Worm (Caenorhabditis elegans) whole organism, L1 larva: ENCODE measurements around the gene alx-1.

Source experiments
- C34B4.2 ChIP-seq: sonication (generic microtip); optimal IDR thresholded peaks from 2 replicates; lab custom pipeline; 2017; ENCODE audit warnings: mild to moderate bottlenecking, missing genetic modification characterization, missing compliant biosample characterization
- Y116A8C.19 ChIP-seq: sonication (generic microtip); optimal IDR thresholded peaks from 2 replicates; lab custom pipeline; 2016; ENCODE audit warnings: missing compliant biosample characterization, missing genetic modification characterization, borderline replicate concordance
- aha-1 ChIP-seq: fragments of 150-350 bp; optimal IDR thresholded peaks from 2 replicates; lab custom pipeline; 2014; ENCODE audit warnings: missing biosample characterization, missing genetic modification characterization
- ama-1 ChIP-seq: fragments of 150-350 bp; optimal IDR thresholded peaks from 2 replicates; lab custom pipeline; 2014
- blmp-1 ChIP-seq: fragments of 150-350 bp; optimal IDR thresholded peaks from 2 replicates; lab custom pipeline; 2014; ENCODE audit warnings: missing biosample characterization, missing genetic modification characterization
- ceh-8 ChIP-seq: fragments of 200-800 bp; sonication (Bioruptor generic); optimal IDR thresholded peaks from 2 replicates; lab custom pipeline; 2018; ENCODE audit warnings: mild to moderate bottlenecking, missing genetic modification characterization, moderate library complexity, missing compliant biosample characterization
- ceh-82 ChIP-seq, 3 experiments: fragments of 150-350 bp in 1 of 3; sonication (generic microtip) in 2 of 3; optimal IDR thresholded peaks; 2 replicates each; lab custom pipeline; 2014 to 2017; ENCODE audit warnings: missing biosample characterization in 3 of 3, missing genetic modification characterization in 3 of 3
- ceh-88 ChIP-seq: fragments of 200-800 bp; sonication (Bioruptor generic); IDR thresholded peaks from 2 replicates; pipeline ENCODE4 v1.3.6; 2022; ENCODE audit warnings: missing genetic modification characterization, missing compliant biosample characterization
- efl-1 ChIP-seq, 4 experiments: fragments of 150-350 bp; optimal IDR thresholded peaks in 3 of 4; peaks in 1 of 4; 1 replicate in 1 of 4; 2 replicates in 3 of 4; lab custom pipeline; 2014; ENCODE audit warnings: missing biosample characterization in 2 of 4, missing genetic modification characterization in 2 of 4, missing genetic modification reagents in 2 of 4
- egl-13 ChIP-seq: sonication (generic microtip); optimal IDR thresholded peaks from 2 replicates; lab custom pipeline; 2016; ENCODE audit warnings: missing genotype, missing genetic modification reagents, missing genetic modification characterization, missing compliant biosample characterization
- fkh-10 ChIP-seq: sonication (generic microtip); optimal IDR thresholded peaks from 2 replicates; lab custom pipeline; 2017; ENCODE audit warnings: missing biosample characterization, missing genetic modification reagents, missing genetic modification characterization
- fkh-4 ChIP-seq: sonication (generic microtip); optimal IDR thresholded peaks from 2 replicates; lab custom pipeline; 2016; ENCODE audit warnings: missing compliant biosample characterization, missing genetic modification characterization, borderline replicate concordance
- fkh-8 ChIP-seq: sonication (generic microtip); optimal IDR thresholded peaks from 2 replicates; lab custom pipeline; 2016; ENCODE audit warnings: mild to moderate bottlenecking, missing genetic modification characterization, missing compliant biosample characterization
- hlh-17 ChIP-seq: fragments of 200-800 bp; sonication (Bioruptor generic); optimal IDR thresholded peaks from 2 replicates; lab custom pipeline; 2018; ENCODE audit warnings: missing genetic modification characterization, mild to moderate bottlenecking, missing compliant biosample characterization, moderate library complexity, borderline replicate concordance
- hlh-4 ChIP-seq: sonication (generic microtip); optimal IDR thresholded peaks from 2 replicates; lab custom pipeline; 2016; ENCODE audit warnings: mild to moderate bottlenecking, missing genetic modification characterization, missing compliant biosample characterization
- hpl-2 ChIP-seq: fragments of 150-350 bp; optimal IDR thresholded peaks from 2 replicates; lab custom pipeline; 2014; ENCODE audit warnings: missing biosample characterization, missing genetic modification reagents, missing genetic modification characterization
- isw-1 ChIP-seq: fragments of 200-800 bp; sonication (Bioruptor generic); IDR thresholded peaks from 2 replicates; pipeline ENCODE4 v1.3.6; 2022; ENCODE audit warnings: missing genetic modification characterization, missing compliant biosample characterization
- lin-14 ChIP-seq: fragments of 200-800 bp; sonication (Bioruptor generic); optimal IDR thresholded peaks from 2 replicates; lab custom pipeline; 2018; ENCODE audit warnings: mild to moderate bottlenecking, missing genetic modification characterization, moderate library complexity, missing compliant biosample characterization
- lin-15B ChIP-seq: fragments of 150-350 bp; sonication (generic microtip); optimal IDR thresholded peaks from 3 replicates; lab custom pipeline; 2014; ENCODE audit warnings: missing biosample characterization, missing genetic modification characterization
- nhr-11 ChIP-seq: fragments of 150-350 bp; optimal IDR thresholded peaks from 2 replicates; lab custom pipeline; 2014; ENCODE audit warnings: missing biosample characterization, missing genetic modification characterization
- nhr-19 ChIP-seq: fragments of 200-800 bp; sonication (Bioruptor generic); conservative IDR thresholded peaks from 2 replicates; pipeline ENCODE4 v1.3.6; 2022; ENCODE audit warnings: missing genetic modification characterization, missing compliant biosample characterization
- nhr-20 ChIP-seq: sonication (generic microtip); optimal IDR thresholded peaks from 2 replicates; lab custom pipeline; 2016; ENCODE audit warnings: mild to moderate bottlenecking, missing genetic modification characterization, missing compliant biosample characterization
- nhr-237 ChIP-seq: fragments of 150-350 bp; optimal IDR thresholded peaks from 2 replicates; lab custom pipeline; 2014; ENCODE audit warnings: missing biosample characterization, missing genetic modification characterization
- nhr-47 ChIP-seq: sonication (generic microtip); optimal IDR thresholded peaks from 2 replicates; lab custom pipeline; 2016; ENCODE audit warnings: mild to moderate bottlenecking, missing genetic modification characterization, moderate library complexity, missing compliant biosample characterization
- nhr-71 ChIP-seq: sonication (generic microtip); optimal IDR thresholded peaks from 2 replicates; lab custom pipeline; 2016; ENCODE audit warnings: mild to moderate bottlenecking, missing genetic modification characterization, moderate library complexity, missing compliant biosample characterization
- nhr-76 ChIP-seq: sonication (generic microtip); optimal IDR thresholded peaks from 2 replicates; lab custom pipeline; 2017; ENCODE audit warnings: missing biosample characterization, missing genetic modification characterization
- nhr-84 ChIP-seq: sonication (generic microtip); optimal IDR thresholded peaks from 2 replicates; lab custom pipeline; 2017; ENCODE audit warnings: missing biosample characterization, missing genetic modification characterization
- nhr-85 ChIP-seq: sonication (generic microtip); peaks from one replicate; lab custom pipeline; 2016; ENCODE audit warnings: missing genetic modification characterization, inconsistent platforms, missing compliant biosample characterization
- rnt-1 ChIP-seq: sonication (generic microtip); optimal IDR thresholded peaks from 2 replicates; lab custom pipeline; 2016; ENCODE audit warnings: mild to moderate bottlenecking, missing genetic modification characterization, moderate library complexity, missing compliant biosample characterization
- sup-37 ChIP-seq: fragments of 200-800 bp; sonication (Bioruptor generic); optimal IDR thresholded peaks from 2 replicates; lab custom pipeline; 2018; ENCODE audit warnings: mild to moderate bottlenecking, missing genetic modification characterization, missing compliant biosample characterization
- swsn-7 ChIP-seq: sonication (generic microtip); optimal IDR thresholded peaks from 2 replicates; lab custom pipeline; 2016; ENCODE audit warnings: missing genetic modification characterization, missing compliant biosample characterization
- tlp-1 ChIP-seq: fragments of 150-350 bp; optimal IDR thresholded peaks from 2 replicates; lab custom pipeline; 2014; ENCODE audit warnings: missing biosample characterization, missing genetic modification characterization
- unc-30 ChIP-seq: sonication (generic microtip); optimal IDR thresholded peaks from 2 replicates; lab custom pipeline; 2017; ENCODE audit warnings: missing biosample characterization, missing genetic modification characterization
- ztf-4 ChIP-seq: fragments of 150-350 bp; optimal IDR thresholded peaks from 2 replicates; lab custom pipeline; 2014; ENCODE audit warnings: missing biosample characterization, missing genetic modification characterization

Gene alx-1

ce11 chrIII:9972192-9972811, 15.2 kb downstream of the alx-1 start (continued):
- TF ChIP-seq sup-37 (GFP tag; lab: Kevin White, UChicago): no peak
- TF ChIP-seq fkh-4: peak; percentile 71
- TF ChIP-seq Y116A8C.19: no peak
- no peak for TF ChIP-seq lin-15B (tag; lab: Kevin White, UChicago)
- no peak for TF ChIP-seq tlp-1 (tag; lab: Kevin White, UChicago)
- no peak for TF ChIP-seq nhr-19
- TF ChIP-seq ztf-4 (tag; lab: Kevin White, UChicago): no peak
- no peak for TF ChIP-seq ama-1 (lab: Kevin White, UChicago)
- TF ChIP-seq hpl-2 (GFP tag; lab: Kevin White, UChicago): no peak
- no peak for TF ChIP-seq nhr-76 (tag; lab: Kevin White, UChicago)

DNA sequence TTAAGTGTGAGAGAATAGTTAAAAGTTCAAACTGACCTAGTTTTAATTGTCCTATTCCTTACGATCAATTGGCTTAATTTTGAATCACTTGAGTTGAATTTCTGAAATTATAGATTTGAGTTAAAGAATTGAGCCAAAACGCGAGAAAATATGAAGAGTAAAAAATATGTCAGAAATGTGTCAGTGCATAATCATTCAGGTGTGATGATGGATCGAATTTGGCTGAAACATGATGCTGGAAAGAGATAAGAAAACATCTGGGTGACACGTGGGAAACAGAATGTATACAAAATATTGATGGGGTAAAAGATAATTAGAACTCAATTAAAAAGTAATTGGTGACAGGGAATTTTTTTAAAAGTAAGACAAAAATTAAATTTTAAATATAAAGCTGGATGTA, 16.6 kb downstream of the alx-1 start, which contains the start of gene R10E12.2:
Gene R10E12.2, minus strand, starts transcription at position 101 of the 400 bp plus-strand sequence.
- no peak for TF ChIP-seq isw-1 (GFP tag; lab: Robert Waterston, UW)
- no peak for TF ChIP-seq efl-1 (optimal IDR thresholded peaks at IDR 0.05; lab: Kevin White, UChicago)
- peak in 1 of 2 experiments; percentile 26 for TF ChIP-seq efl-1 (GFP tag; optimal IDR thresholded peaks at IDR 0.05 in 1 of 2; lab: Kevin White, UChicago)

ce11 chrIII:9982119-9982642, 25.0 kb downstream of the alx-1 start:
- TF ChIP-seq blmp-1 (tag; lab: Kevin White, UChicago): no peak
- TF ChIP-seq nhr-20: no peak
- no peak for TF ChIP-seq nhr-71 (tag; lab: Kevin White, UChicago)
- no peak for TF ChIP-seq hlh-17 (GFP tag; lab: Kevin White, UChicago)
- no peak for TF ChIP-seq nhr-85 (tag; lab: Kevin White, UChicago)
- no peak for TF ChIP-seq swsn-7 (tag; lab: Kevin White, UChicago)
- TF ChIP-seq nhr-47: no peak
- no peak for TF ChIP-seq nhr-84 (tag; lab: Kevin White, UChicago)
- TF ChIP-seq C34B4.2 (tag; lab: Kevin White, UChicago): no peak
- no peak for TF ChIP-seq egl-13

ce11 chrIII:9984604-9985003, 27.5 kb downstream of the alx-1 start:
- TF ChIP-seq ceh-8 (GFP tag; lab: Kevin White, UChicago): peak; percentile 74
- no peak for TF ChIP-seq fkh-8 (tag; lab: Kevin White, UChicago)

DNA sequence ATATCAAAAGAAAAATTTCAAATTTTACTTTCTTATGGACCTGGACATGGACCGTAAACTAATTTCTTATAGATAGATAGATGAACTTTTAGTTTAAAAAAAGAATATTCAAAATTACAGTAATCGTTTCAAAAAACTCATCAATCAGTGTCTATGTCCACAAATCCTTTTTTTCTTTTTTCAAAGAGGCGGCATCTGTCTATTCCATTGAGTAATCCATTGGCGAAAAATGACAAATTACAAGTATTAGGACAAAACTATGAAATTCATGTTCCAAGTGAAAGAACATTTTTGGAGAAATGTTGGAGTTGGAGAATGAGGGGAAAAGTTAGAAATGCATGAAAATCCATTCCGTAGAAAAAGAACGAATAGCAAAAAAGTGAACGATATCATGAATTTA, 28.4 kb downstream of the alx-1 start:
- no peak for TF ChIP-seq Y116A8C.19
- no peak for TF ChIP-seq hlh-4 (tag; lab: Kevin White, UChicago)
- TF ChIP-seq unc-30 (tag; lab: Kevin White, UChicago): no peak
- TF ChIP-seq ceh-82 (tag; optimal IDR thresholded peaks at IDR 0.05; lab: Kevin White, UChicago): no peak
- TF ChIP-seq egl-13: no peak
- no peak for TF ChIP-seq nhr-237 (tag; lab: Kevin White, UChicago)
- no peak for TF ChIP-seq aha-1

DNA sequence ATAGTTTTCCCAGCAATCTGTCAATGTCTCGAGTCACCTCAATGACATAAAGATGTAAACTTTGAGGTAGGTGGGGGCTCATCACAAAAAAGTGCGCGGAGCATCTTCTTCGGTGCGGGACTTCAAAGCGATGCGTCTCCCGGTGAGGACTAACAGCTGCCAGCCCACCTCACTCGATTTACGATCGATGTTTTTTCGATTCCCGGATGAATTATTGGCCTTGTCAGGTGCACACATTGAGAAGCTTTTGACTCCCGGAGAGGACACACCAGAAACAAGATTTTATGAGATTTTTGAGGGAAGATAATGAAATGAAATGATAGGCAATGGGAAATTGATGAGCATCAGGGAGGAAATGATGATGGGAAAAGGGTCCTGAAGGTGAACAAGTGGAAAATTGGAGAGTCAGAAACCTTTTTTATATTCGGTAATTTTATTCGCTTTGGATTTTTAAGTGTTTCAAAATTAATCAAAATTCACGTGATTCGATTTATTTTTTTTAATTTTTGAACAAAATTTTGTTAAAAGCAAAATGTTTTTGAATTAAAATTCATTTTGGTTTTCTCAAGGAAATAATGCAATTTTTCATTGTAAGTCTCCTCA, 29.8 kb downstream of the alx-1 start, which contains the start of gene C05B5.12:
Gene C05B5.12, plus strand, starts transcription at position 553 of the 603 bp plus-strand sequence.
- TF ChIP-seq fkh-10 (GFP tag; lab: Kevin White, UChicago) (no peak), lin-14 (peak; percentile 52), rnt-1 (peak; percentile 46), nhr-11 (tag; lab: Kevin White, UChicago) (no peak), ceh-88 (GFP tag; lab: Robert Waterston, UW) (no peak)
